Worm (Caenorhabditis elegans) whole organism, young adult: Measurements from ENCODE around the gene pqn-22.

Source experiments
- F49E8.2 ChIP-seq: sonication (generic microtip); optimal IDR thresholded peaks from 3 replicates; lab custom pipeline; 2017; ENCODE audit warnings: missing genetic modification characterization, mild to moderate bottlenecking, missing compliant biosample characterization, antibody characterized with exemption, moderate library complexity; ENCODE audit not compliant: insufficient read depth
- ama-1 ChIP-seq, 3 experiments: fragments of 150-350 bp in 1 of 3; sonication (generic microtip) in 2 of 3; optimal IDR thresholded peaks; 2 replicates each; lab custom pipeline; 2014 to 2018; ENCODE audit warnings: missing biosample characterization in 2 of 3, missing genetic modification characterization in 2 of 3, missing genetic modification reagents in 2 of 3

DNA sequence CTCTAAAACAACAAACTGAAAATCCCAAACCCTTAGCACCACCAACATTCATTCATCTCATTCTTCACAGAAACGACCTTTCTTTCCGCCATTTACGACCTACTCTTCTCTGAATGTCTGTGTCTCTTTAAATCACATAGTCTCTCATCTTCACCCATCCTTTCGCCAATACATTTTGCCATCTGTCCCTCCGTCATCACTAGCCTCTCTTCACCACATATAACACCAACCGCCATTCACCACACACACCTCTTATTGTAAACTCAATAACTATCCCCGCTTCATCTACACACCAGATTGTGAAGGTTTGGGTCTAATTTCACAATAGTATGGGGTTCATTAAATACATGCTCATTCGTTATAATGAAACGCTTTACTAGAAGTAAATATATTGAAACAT is 62.9 kb downstream of the pqn-22 start:
- TF ChIP-seq F49E8.2 (tag; lab: Kevin White, UChicago) (no peak), ama-1 (optimal IDR thresholded peaks at IDR 0.05; lab: Kevin White, UChicago) (no peak), ama-1 (GFP tag; optimal IDR thresholded peaks at IDR 0.05; lab: Kevin White, UChicago) (no peak)
